Worm (Caenorhabditis elegans) whole organism, early embryonic: ENCODE results near the gene W07A12.8.

Experiments used
- ama-1 ChIP-seq: fragments of 150-350 bp; optimal IDR thresholded peaks from 2 replicates; lab custom pipeline; 2014
- ceh-36 ChIP-seq: sonication (generic microtip); optimal IDR thresholded peaks from 2 replicates; lab custom pipeline; 2016; ENCODE audit warnings: missing genetic modification characterization, inconsistent platforms, missing compliant biosample characterization
- flt-1 ChIP-seq: fragments of 200-800 bp; sonication (Bioruptor generic); IDR thresholded peaks from 2 replicates; pipeline ENCODE4 v1.3.6; 2022; ENCODE audit warnings: missing genetic modification characterization, missing compliant biosample characterization
- tra-4 ChIP-seq: sonication (generic microtip); optimal IDR thresholded peaks from 2 replicates; lab custom pipeline; 2017; ENCODE audit warnings: missing genetic modification characterization, missing compliant biosample characterization

- TF ChIP-seq tra-4 (tag; lab: Kevin White, UChicago) (no peak), ama-1 (no peak), ceh-36 (tag; lab: Kevin White, UChicago) (no peak), flt-1 (GFP tag; lab: Robert Waterston, UW) (no peak)
Observed at ce11 chrII:9131363-9131762, 34.2 kb downstream of the W07A12.8 start, which contains the start of gene C16D2.1.
